Worm (Caenorhabditis elegans) whole organism, L3 larva: ENCODE measurements around the gene hex-5.

Experiments used
- R02D3.7 ChIP-seq: fragments of 150-350 bp; optimal IDR thresholded peaks from 2 replicates; lab custom pipeline; 2014; ENCODE audit warnings: missing biosample characterization, missing genetic modification characterization
- ZK546.5 ChIP-seq: sonication (generic microtip); optimal IDR thresholded peaks from 2 replicates; lab custom pipeline; 2017; ENCODE audit warnings: missing biosample characterization, missing genetic modification characterization
- aly-2 ChIP-seq: fragments of 150-350 bp; optimal IDR thresholded peaks from 2 replicates; lab custom pipeline; 2014; ENCODE audit warnings: missing biosample characterization, missing genetic modification characterization
- ama-1 ChIP-seq: fragments of 150-350 bp; optimal IDR thresholded peaks from 2 replicates; lab custom pipeline; 2018
- ceh-28 ChIP-seq: fragments of 150-350 bp; optimal IDR thresholded peaks from 2 replicates; lab custom pipeline; 2014; ENCODE audit warnings: missing biosample characterization, missing genetic modification reagents, missing genetic modification characterization
- ceh-82 ChIP-seq: fragments of 150-350 bp; optimal IDR thresholded peaks from 2 replicates; lab custom pipeline; 2014; ENCODE audit warnings: missing biosample characterization, missing genetic modification characterization
- elt-1 ChIP-seq: fragments of 150-350 bp; optimal IDR thresholded peaks from 2 replicates; lab custom pipeline; 2014; ENCODE audit warnings: missing biosample characterization, missing genetic modification characterization
- elt-2 ChIP-seq: sonication (generic microtip); optimal IDR thresholded peaks from 2 replicates; lab custom pipeline; 2016; ENCODE audit warnings: missing genetic modification reagents, mild to moderate bottlenecking, missing genetic modification characterization, missing compliant biosample characterization
- fkh-2 ChIP-seq: fragments of 150-350 bp; optimal IDR thresholded peaks from 2 replicates; lab custom pipeline; 2014; ENCODE audit warnings: missing biosample characterization, missing genetic modification reagents, missing genetic modification characterization
- hmg-11 ChIP-seq: sonication (generic microtip); optimal IDR thresholded peaks from 2 replicates; lab custom pipeline; 2016; ENCODE audit warnings: missing genetic modification characterization, missing compliant biosample characterization
- jun-1 ChIP-seq: fragments of 150-350 bp; optimal IDR thresholded peaks from 2 replicates; lab custom pipeline; 2014; ENCODE audit warnings: missing biosample characterization, missing genetic modification reagents, missing genetic modification characterization
- lin-15B ChIP-seq: fragments of 150-350 bp; optimal IDR thresholded peaks from 2 replicates; lab custom pipeline; 2014; ENCODE audit warnings: missing biosample characterization, missing genetic modification characterization
- lin-39 ChIP-seq: fragments of 150-350 bp; optimal IDR thresholded peaks from 2 replicates; lab custom pipeline; 2018; ENCODE audit warnings: missing biosample characterization, missing genetic modification reagents, missing genetic modification characterization
- mml-1 ChIP-seq: fragments of 150-350 bp; sonication (generic microtip); optimal IDR thresholded peaks from 3 replicates; lab custom pipeline; 2014; ENCODE audit warnings: missing biosample characterization, missing genetic modification characterization
- nfya-1 ChIP-seq: sonication (generic microtip); optimal IDR thresholded peaks from 2 replicates; lab custom pipeline; 2017; ENCODE audit warnings: missing genetic modification characterization, mild to moderate bottlenecking, missing compliant biosample characterization, antibody characterized with exemption, moderate library complexity; ENCODE audit not compliant: insufficient read depth
- nhr-11 ChIP-seq: fragments of 150-350 bp; optimal IDR thresholded peaks from 2 replicates; lab custom pipeline; 2014; ENCODE audit warnings: missing biosample characterization, missing genetic modification characterization
- nhr-12 ChIP-seq: fragments of 150-350 bp; optimal IDR thresholded peaks from 2 replicates; lab custom pipeline; 2014; ENCODE audit warnings: missing biosample characterization, missing genetic modification characterization
- nhr-237 ChIP-seq: fragments of 150-350 bp; optimal IDR thresholded peaks from 2 replicates; lab custom pipeline; 2014; ENCODE audit warnings: missing biosample characterization, missing genetic modification characterization
- nhr-25 ChIP-seq: sonication (generic microtip); optimal IDR thresholded peaks from 2 replicates; lab custom pipeline; 2017; ENCODE audit warnings: missing biosample characterization, missing genetic modification characterization
- nhr-43 ChIP-seq: sonication (generic microtip); optimal IDR thresholded peaks from 2 replicates; lab custom pipeline; 2016; ENCODE audit warnings: mild to moderate bottlenecking, missing genetic modification characterization, missing compliant biosample characterization; ENCODE audit not compliant: poor library complexity, severe bottlenecking
- nhr-67 ChIP-seq: fragments of 150-350 bp; optimal IDR thresholded peaks from 2 replicates; lab custom pipeline; 2014; ENCODE audit warnings: missing biosample characterization, missing genetic modification characterization
- nhr-76 ChIP-seq: fragments of 150-350 bp; sonication (generic microtip); optimal IDR thresholded peaks from 5 replicates; lab custom pipeline; 2014; ENCODE audit warnings: missing biosample characterization, missing genetic modification characterization
- nhr-77 ChIP-seq: fragments of 150-350 bp; optimal IDR thresholded peaks from 2 replicates; lab custom pipeline; 2014; ENCODE audit warnings: missing biosample characterization, missing genetic modification characterization
- pha-4 ChIP-seq: fragments of 150-350 bp; optimal IDR thresholded peaks from 2 replicates; lab custom pipeline; 2014; ENCODE audit warnings: missing biosample characterization, missing genetic modification reagents, missing genetic modification characterization
- sea-2 ChIP-seq: fragments of 150-350 bp; sonication (generic microtip); optimal IDR thresholded peaks from 4 replicates; lab custom pipeline; 2014; ENCODE audit warnings: missing biosample characterization, missing genetic modification reagents, missing genetic modification characterization
- snpc-4 ChIP-seq: fragments of 150-350 bp; optimal IDR thresholded peaks from 2 replicates; lab custom pipeline; 2014; ENCODE audit warnings: missing biosample characterization, missing genetic modification characterization
- unc-39 ChIP-seq: sonication (generic microtip); optimal IDR thresholded peaks from 4 replicates; lab custom pipeline; 2017; ENCODE audit warnings: missing biosample characterization, missing genetic modification characterization
- unc-62 ChIP-seq: fragments of 150-350 bp; sonication (generic microtip); optimal IDR thresholded peaks from 4 replicates; lab custom pipeline; 2014; ENCODE audit warnings: missing biosample characterization, missing genetic modification reagents, missing genetic modification characterization
- ztf-11 ChIP-seq: fragments of 150-350 bp; optimal IDR thresholded peaks from 2 replicates; lab custom pipeline; 2014; ENCODE audit warnings: missing biosample characterization, missing genetic modification characterization
- ztf-4 ChIP-seq: fragments of 150-350 bp; optimal IDR thresholded peaks from 2 replicates; lab custom pipeline; 2014; ENCODE audit warnings: missing biosample characterization, missing genetic modification characterization

hex-5 gene

ce11 chrX:14877691-14878090, 27.4 kb downstream of the hex-5 start:
- TF ChIP-seq nhr-76 (tag; lab: Kevin White, UChicago) (no peak), nhr-67 (no peak), nhr-25 (no peak), ama-1 (lab: Kevin White, UChicago) (no peak), nhr-43 (tag; lab: Kevin White, UChicago) (no peak), aly-2 (tag; lab: Kevin White, UChicago) (no peak), ZK546.5 (tag; lab: Kevin White, UChicago) (no peak), R02D3.7 (tag; lab: Kevin White, UChicago) (no peak), snpc-4 (tag; lab: Kevin White, UChicago) (no peak), nhr-12 (tag; lab: Kevin White, UChicago) (no peak), sea-2 (GFP tag; lab: Kevin White, UChicago) (no peak), mml-1 (no peak)

ce11 chrX:14875668-14876067, 29.4 kb downstream of the hex-5 start, which contains the start of gene sssh-1:
sssh-1 (plus strand) TSS chrX:14875968.
- TF ChIP-seq pha-4 (tag; lab: Kevin White, UChicago) (peak; percentile 51), nfya-1 (tag; lab: Kevin White, UChicago) (no peak)
- TF ChIP-seq, all 47 proteins: peak for 1

DNA sequence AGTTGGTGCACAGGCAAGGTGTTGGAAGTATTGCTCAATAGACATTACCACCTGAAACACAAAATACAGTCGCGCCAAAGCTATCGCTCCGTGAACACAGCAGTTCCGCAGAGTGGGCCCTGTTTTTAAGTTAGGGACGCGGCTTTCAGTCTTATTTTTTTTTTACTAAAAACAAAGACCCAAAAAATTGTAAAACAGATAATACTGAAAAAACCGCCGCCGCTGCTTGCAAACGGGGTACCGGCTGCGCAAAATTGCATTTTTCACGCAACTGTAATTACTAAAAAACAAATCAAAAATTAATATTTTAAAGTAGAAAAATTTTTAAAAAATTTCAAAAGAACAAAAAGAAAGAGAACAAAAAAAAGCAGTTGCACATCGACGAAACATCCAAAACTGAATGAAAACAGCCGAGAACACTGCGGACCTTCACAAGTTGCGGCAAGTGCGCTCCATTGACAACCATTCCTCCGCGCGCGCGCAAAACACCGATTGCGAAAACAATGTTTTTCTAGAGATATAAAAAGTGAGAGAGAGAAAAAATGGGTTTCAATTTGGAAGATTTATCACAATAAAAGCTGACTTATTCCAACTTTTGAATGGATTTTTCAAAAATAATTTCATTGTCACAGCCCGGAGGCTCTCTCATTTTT, 32.1 kb downstream of the hex-5 start, which contains the start of gene F31F6.3:
TSS of gene F31F6.3 (minus strand) at position 51 of the 653 bp plus-strand sequence.
- TF ChIP-seq nhr-43 (tag; lab: Kevin White, UChicago), result no peak
- TF ChIP-seq nhr-67, result no peak
- no peak for TF ChIP-seq unc-62 (GFP tag; lab: Kevin White, UChicago)
- no peak for TF ChIP-seq snpc-4 (tag; lab: Kevin White, UChicago)
- no peak for TF ChIP-seq fkh-2
- no peak for TF ChIP-seq pha-4 (tag; lab: Kevin White, UChicago)
- no peak for TF ChIP-seq jun-1 (tag; lab: Kevin White, UChicago)

DNA sequence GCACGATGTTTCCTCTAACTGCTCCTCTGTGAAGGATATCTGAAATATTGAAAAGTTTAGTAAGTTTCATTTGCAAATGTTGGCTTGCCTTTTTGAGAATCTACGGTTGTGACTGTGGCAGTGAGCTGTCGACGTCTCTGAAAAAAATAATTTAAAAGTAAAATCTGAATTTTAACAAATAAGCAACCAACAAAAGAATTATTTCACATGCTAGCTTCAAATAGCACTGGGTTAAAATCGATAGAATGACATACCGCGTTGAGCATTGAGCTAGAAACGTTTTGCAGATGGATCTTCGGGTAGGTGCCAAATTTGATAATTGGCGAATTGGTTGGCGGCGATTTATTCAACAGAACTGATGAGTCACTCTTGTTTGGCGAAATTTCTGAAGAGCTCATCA, 33.3 kb downstream of the hex-5 start, which contains the start of gene F31F6.2:
TSS of gene F31F6.2 (minus strand) at position 101 of the 400 bp plus-strand sequence.
- TF ChIP-seq nhr-76 (tag; lab: Kevin White, UChicago) (no peak), hmg-11 (tag; lab: Kevin White, UChicago) (no peak), elt-2 (tag; lab: Kevin White, UChicago) (no peak), ceh-82 (tag; lab: Kevin White, UChicago) (no peak), mml-1 (no peak), aly-2 (tag; lab: Kevin White, UChicago) (no peak), sea-2 (GFP tag; lab: Kevin White, UChicago) (no peak), ceh-28 (tag; lab: Kevin White, UChicago) (no peak)
- TF ChIP-seq, all 47 proteins: peak for 0

- TF ChIP-seq ZK546.5 (tag; lab: Kevin White, UChicago), result no peak
- TF ChIP-seq nhr-237 (tag; lab: Kevin White, UChicago), result no peak
- no peak for TF ChIP-seq nhr-77
- no peak for TF ChIP-seq nhr-12 (tag; lab: Kevin White, UChicago)
- TF ChIP-seq nhr-11 (tag; lab: Kevin White, UChicago), result no peak
- no peak for TF ChIP-seq nhr-25
- no peak for TF ChIP-seq nhr-43 (tag; lab: Kevin White, UChicago)
- TF ChIP-seq hmg-11 (tag; lab: Kevin White, UChicago), result no peak
- TF ChIP-seq ceh-82 (tag; lab: Kevin White, UChicago), result no peak
- no peak for TF ChIP-seq R02D3.7 (tag; lab: Kevin White, UChicago)
- TF ChIP-seq lin-39 (tag; lab: Kevin White, UChicago), result no peak
- no peak for TF ChIP-seq ztf-4 (tag; lab: Kevin White, UChicago)
Observed at ce11 chrX:14868200-14868599, 36.9 kb downstream of the hex-5 start, which contains the start of gene F31F6.1. F31F6.1 (minus strand) TSS chrX:14868300.

DNA sequence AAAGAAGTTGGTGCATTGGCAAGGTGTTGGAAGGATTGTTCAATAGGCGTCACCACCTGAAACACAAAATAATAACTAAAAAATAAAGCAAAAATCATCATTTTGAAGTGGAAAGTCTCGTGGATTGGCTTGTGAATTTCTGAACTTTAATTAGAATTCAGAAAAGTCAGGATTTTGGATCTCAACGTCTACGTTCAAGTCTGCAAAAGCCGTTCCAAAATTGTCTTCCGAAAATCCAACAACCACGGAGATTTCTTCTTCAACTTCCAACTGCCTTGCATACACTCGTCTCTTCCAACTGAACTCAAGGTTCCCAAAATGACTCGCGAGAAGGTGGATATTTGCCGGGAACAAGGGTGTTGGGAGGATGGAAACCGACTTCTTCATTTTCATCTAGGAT, 39.3 kb downstream of the hex-5 start, which contains the start of gene C27C12.3:
TSS of gene C27C12.3 (minus strand) at position 101 of the 400 bp plus-strand sequence.
- no peak for TF ChIP-seq R02D3.7 (tag; lab: Kevin White, UChicago)
- TF ChIP-seq sea-2 (GFP tag; lab: Kevin White, UChicago), result no peak
- TF ChIP-seq, all 47 proteins: peak for 0

ce11 chrX:14861752-14862151, 43.3 kb downstream of the hex-5 start, which contains the start of gene dmd-4:
dmd-4 (minus strand) TSS chrX:14861852.
- no peak for TF ChIP-seq nhr-237 (tag; lab: Kevin White, UChicago)
- TF ChIP-seq ztf-4 (tag; lab: Kevin White, UChicago), result no peak
- TF ChIP-seq unc-39 (tag; lab: Kevin White, UChicago), result no peak
- TF ChIP-seq nhr-76 (tag; lab: Kevin White, UChicago), result no peak
- no peak for TF ChIP-seq ztf-11 (tag; lab: Kevin White, UChicago)
- TF ChIP-seq mml-1, result no peak
- no peak for TF ChIP-seq hmg-11 (tag; lab: Kevin White, UChicago)
- TF ChIP-seq lin-15B (tag; lab: Kevin White, UChicago), result no peak
- no peak for TF ChIP-seq aly-2 (tag; lab: Kevin White, UChicago)
- no peak for TF ChIP-seq R02D3.7 (tag; lab: Kevin White, UChicago)
- no peak for TF ChIP-seq elt-1 (tag; lab: Kevin White, UChicago)
